Worm (Caenorhabditis elegans) whole organism, young adult: ENCODE results near the gene cyp-33C11.

Source experiments
- attf-5 ChIP-seq: fragments of 200-800 bp; sonication (Bioruptor generic); optimal IDR thresholded peaks from 2 replicates; lab custom pipeline; 2018; ENCODE audit warnings: mild to moderate bottlenecking, missing genetic modification characterization, missing compliant biosample characterization
- let-607 ChIP-seq, 2 experiments: fragments of 200-800 bp in 1 of 2; sonication (Bioruptor generic) in 1 of 2; sonication (generic microtip) in 1 of 2; optimal IDR thresholded peaks; 2 replicates each; lab custom pipeline; 2016 to 2018; ENCODE audit warnings: mild to moderate bottlenecking in 2 of 2, missing compliant biosample characterization in 2 of 2, missing genetic modification characterization in 2 of 2, moderate library complexity in 2 of 2, missing genotype in 1 of 2
- lsy-27 ChIP-seq: sonication (generic microtip); optimal IDR thresholded peaks from 2 replicates; lab custom pipeline; 2017; ENCODE audit warnings: missing genetic modification characterization, mild to moderate bottlenecking, missing compliant biosample characterization, antibody characterized with exemption, missing genotype, borderline replicate concordance; ENCODE audit not compliant: insufficient read depth
- rcor-1 ChIP-seq: fragments of 200-800 bp; sonication (Bioruptor generic); IDR thresholded peaks from 2 replicates; pipeline ENCODE4 v1.3.6; 2022; ENCODE audit warnings: missing genetic modification reagents, missing genetic modification characterization, missing compliant biosample characterization
- tbx-9 ChIP-seq: sonication (generic microtip); optimal IDR thresholded peaks from 2 replicates; lab custom pipeline; 2016; ENCODE audit warnings: borderline replicate concordance, missing genetic modification characterization, inconsistent platforms, missing compliant biosample characterization
- unc-130 ChIP-seq: sonication (generic microtip); optimal IDR thresholded peaks from 2 replicates; lab custom pipeline; 2016; ENCODE audit warnings: missing genetic modification reagents, missing genetic modification characterization, missing compliant biosample characterization

- TF ChIP-seq rcor-1 (GFP tag; lab: Robert Waterston, UW): no peak
- TF ChIP-seq unc-130: no peak
- no peak for TF ChIP-seq attf-5 (GFP tag; lab: Kevin White, UChicago)
- TF ChIP-seq lsy-27: no peak
- no peak for TF ChIP-seq tbx-9 (tag; lab: Kevin White, UChicago)
- no peak for TF ChIP-seq let-607 (tag; optimal IDR thresholded peaks at IDR 0.05; lab: Kevin White, UChicago)
Measured at ce11 chrV:671342-671741, 41.4 kb downstream of the cyp-33C11 start, which contains the start of gene sru-24.
